Fruit fly (Drosophila melanogaster) whole organism: Measurements from ENCODE around the gene CG31300.

ENCODE experiments used
- CG8478 ChIP-seq: fragments of >200 bp; optimal IDR thresholded peaks from 2 replicates; lab custom pipeline; 2018; ENCODE audit warnings: inconsistent platforms
- Dll ChIP-seq: fragments of >200 bp; optimal IDR thresholded peaks from 2 replicates; lab custom pipeline; 2017
- EcR ChIP-seq, 2 experiments: fragments of >200 bp; optimal IDR thresholded peaks; 2 replicates each; lab custom pipeline; 2017; ENCODE audit warnings: missing biosample characterization in 2 of 2, missing genetic modification characterization in 2 of 2, missing genetic modification reagents in 2 of 2
- pan ChIP-seq: fragments of >200 bp; optimal IDR thresholded peaks from 2 replicates; lab custom pipeline; 2017
- psq ChIP-seq: fragments of >200 bp; optimal IDR thresholded peaks from 2 replicates; lab custom pipeline; 2017
- usp ChIP-seq: fragments of >200 bp; optimal IDR thresholded peaks from 2 replicates; lab custom pipeline; 2017; ENCODE audit warnings: missing biosample characterization, missing genetic modification characterization, mixed read lengths

CG31300 gene

DNA sequence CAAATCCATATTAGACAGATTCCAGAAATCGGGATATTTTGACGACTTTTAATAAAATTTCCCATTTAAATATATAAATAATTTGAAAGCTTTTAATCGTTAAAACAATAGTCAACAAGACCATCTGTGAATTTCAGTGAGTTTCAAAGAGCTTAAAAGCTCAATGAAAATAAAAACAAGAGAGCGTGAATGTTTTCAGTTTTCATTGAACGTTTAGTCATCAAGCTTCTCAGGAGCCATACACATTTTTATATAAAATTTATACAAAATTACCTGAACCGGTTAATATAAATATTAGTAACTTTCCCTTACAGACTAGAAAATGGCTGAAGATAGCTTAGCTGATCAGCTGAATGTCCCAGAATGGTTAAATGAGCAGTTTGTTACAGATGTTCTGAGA, 18.8 kb downstream of the CG31300 start, which contains the start of gene CG31370:
Gene CG31370 (plus strand): TSS at position 226 of the 400 bp plus-strand sequence.
- TF ChIP-seq psq (lab: Kevin White, UChicago) (no peak), Dll (no peak), EcR (GFP tag; optimal IDR thresholded peaks at IDR 0.05; lab: Kevin White, UChicago) (no peak), pan (lab: Kevin White, UChicago) (no peak), CG8478 (lab: Kevin White, UChicago) (no peak), usp (no peak)

dm6 chr3R:25303857-25304440, 20.5 kb downstream of the CG31300 start, which contains the start of gene CG31436:
TSS of gene CG31436 (plus strand) at chr3R:25304137.
- no peak for TF ChIP-seq CG8478 (lab: Kevin White, UChicago)
- no peak for TF ChIP-seq usp
- TF ChIP-seq psq (lab: Kevin White, UChicago), result no peak
- no peak for TF ChIP-seq Dll

dm6 chr3R:25305822-25306544, 22.6 kb downstream of the CG31300 start:
- TF ChIP-seq usp (no peak), pan (lab: Kevin White, UChicago) (no peak), EcR (GFP tag; optimal IDR thresholded peaks at IDR 0.05; lab: Kevin White, UChicago) (no peak), CG8478 (lab: Kevin White, UChicago) (no peak), psq (lab: Kevin White, UChicago) (no peak), Dll (no peak)

dm6 chr3R:25308228-25308627, 24.8 kb downstream of the CG31300 start, which contains the start of gene CG10550:
TSS of gene CG10550 (minus strand) at chr3R:25308391.
- no peak for TF ChIP-seq EcR (GFP tag; optimal IDR thresholded peaks at IDR 0.05; lab: Kevin White, UChicago)
- no peak for TF ChIP-seq usp
- no peak for TF ChIP-seq pan (lab: Kevin White, UChicago)
- TF ChIP-seq Dll, result no peak
- TF ChIP-seq CG8478 (lab: Kevin White, UChicago), result no peak
- no peak for TF ChIP-seq psq (lab: Kevin White, UChicago)

- TF ChIP-seq CG8478 (lab: Kevin White, UChicago), result no peak
- TF ChIP-seq psq (lab: Kevin White, UChicago), result no peak
- no peak for TF ChIP-seq usp
- TF ChIP-seq EcR (GFP tag; optimal IDR thresholded peaks at IDR 0.05; lab: Kevin White, UChicago), result no peak
- TF ChIP-seq Dll, result no peak
- no peak for TF ChIP-seq pan (lab: Kevin White, UChicago)
These were observed 25.8 kb downstream of the CG31300 start for dm6 chr3R:25309175-25309574.

DNA sequence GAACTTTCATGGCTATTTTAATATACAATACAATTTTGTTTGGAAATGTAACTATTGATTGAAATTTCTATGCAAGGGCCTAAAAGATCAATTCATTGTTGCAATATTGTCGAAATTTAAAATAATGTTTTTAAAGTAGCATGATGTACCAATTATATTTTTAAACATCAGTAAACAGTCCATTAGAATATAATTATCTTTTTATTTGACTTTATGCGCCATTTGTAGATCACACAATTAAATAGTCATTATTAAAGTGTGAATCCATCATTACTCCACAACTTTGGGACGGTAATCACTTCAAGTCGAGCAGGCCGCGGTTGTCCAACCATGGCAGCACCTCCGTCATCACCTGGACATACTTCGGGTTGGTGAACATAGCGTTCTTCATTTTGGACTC, 27.4 kb downstream of the CG31300 start, which contains the start of gene CG31099:
Gene CG31099 (minus strand): TSS at position 101 of the 400 bp plus-strand sequence.
- TF ChIP-seq pan (lab: Kevin White, UChicago) (no peak), Dll (no peak)

DNA sequence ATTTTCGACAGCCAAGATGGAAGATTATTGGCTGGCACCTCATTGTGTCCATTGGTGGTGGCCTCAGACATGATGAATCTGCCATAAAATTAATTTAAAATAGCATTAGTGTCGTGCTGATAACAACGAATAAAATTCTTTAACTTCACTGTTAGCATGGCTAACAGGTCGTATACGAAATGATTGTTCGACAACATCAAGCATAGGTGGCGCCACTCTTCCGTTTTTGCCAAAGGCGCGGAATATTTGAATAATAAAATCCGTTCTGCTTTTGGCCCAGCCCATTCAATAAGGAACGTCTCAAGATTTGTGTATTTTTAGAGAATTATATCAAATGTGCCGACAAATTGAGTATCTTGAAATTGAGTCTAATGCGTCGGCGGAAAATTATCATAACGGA, 29.2 kb downstream of the CG31300 start:
- TF ChIP-seq psq (lab: Kevin White, UChicago), result no peak

- TF ChIP-seq pan (lab: Kevin White, UChicago), result no peak
- TF ChIP-seq Dll, result no peak
- TF ChIP-seq usp, result no peak
These were observed 30.4 kb downstream of the CG31300 start, which contains the start of gene CG31087 for dm6 chr3R:25313771-25314170. TSS of gene CG31087 (minus strand) at chr3R:25313833.

dm6 chr3R:25316016-25316415, 32.6 kb downstream of the CG31300 start, which contains the start of gene CG10559:
TSS of gene CG10559 (minus strand) at chr3R:25316116.
- TF ChIP-seq usp (no peak), psq (lab: Kevin White, UChicago) (no peak), Dll (no peak), pan (lab: Kevin White, UChicago) (no peak), EcR (GFP tag; optimal IDR thresholded peaks at IDR 0.05; lab: Kevin White, UChicago) (no peak), CG8478 (lab: Kevin White, UChicago) (no peak)

DNA sequence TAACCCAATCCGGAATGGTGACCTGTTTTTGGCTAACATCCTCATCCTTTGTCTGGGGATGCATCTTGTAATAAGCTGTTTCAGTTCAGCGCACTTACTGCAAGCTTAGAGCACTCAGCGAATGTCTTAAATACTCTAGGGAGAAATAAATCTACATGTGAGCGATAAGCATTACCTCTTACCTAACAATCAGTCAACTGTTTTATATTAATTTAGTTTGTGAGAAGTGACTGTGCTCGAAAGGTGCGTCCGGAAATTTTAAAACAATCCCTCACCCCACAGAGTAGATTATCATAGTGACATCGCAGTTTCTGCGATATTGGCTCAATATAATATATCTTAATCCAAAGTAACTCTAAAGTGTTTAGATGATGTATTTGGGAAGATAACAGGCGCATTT, 34.6 kb downstream of the CG31300 start, which contains the start of gene CG10553:
Gene CG10553 (minus strand): TSS at position 101 of the 400 bp plus-strand sequence.
- TF ChIP-seq usp (no peak), CG8478 (lab: Kevin White, UChicago) (no peak), pan (lab: Kevin White, UChicago) (no peak), psq (lab: Kevin White, UChicago) (no peak), EcR (GFP tag; optimal IDR thresholded peaks at IDR 0.05; lab: Kevin White, UChicago) (no peak), Dll (no peak)

- TF ChIP-seq Dll (no peak), CG8478 (lab: Kevin White, UChicago) (no peak), psq (lab: Kevin White, UChicago) (no peak), pan (lab: Kevin White, UChicago) (no peak), usp (no peak), EcR (GFP tag; optimal IDR thresholded peaks at IDR 0.05; lab: Kevin White, UChicago) (no peak)
These were observed 36.8 kb downstream of the CG31300 start, which contains the start of gene CG10560 for dm6 chr3R:25320051-25320705. TSS of gene CG10560 (minus strand) at chr3R:25320101.

- no peak for TF ChIP-seq Dll
- TF ChIP-seq psq (lab: Kevin White, UChicago), result no peak
- no peak for TF ChIP-seq EcR (GFP tag; optimal IDR thresholded peaks at IDR 0.05; lab: Kevin White, UChicago)
- no peak for TF ChIP-seq CG8478 (lab: Kevin White, UChicago)
- TF ChIP-seq usp, result no peak
- no peak for TF ChIP-seq pan (lab: Kevin White, UChicago)
These were observed 37.5 kb downstream of the CG31300 start for dm6 chr3R:25320898-25321297.
